Worm (Caenorhabditis elegans) whole organism, early embryonic: ENCODE data around the gene C13A2.1.
"Not testable (repeated sequence)": the region's sequence is repeated elsewhere in the genome, so short reads cannot be mapped to it uniquely, and the experiment has no call there.

Experiments
- B0310.2 ChIP-seq: sonication (generic microtip); optimal IDR thresholded peaks from 2 replicates; lab custom pipeline; 2016; ENCODE audit warnings: mild to moderate bottlenecking, missing genetic modification characterization, missing compliant biosample characterization
- F13C5.2 ChIP-seq: sonication (generic microtip); optimal IDR thresholded peaks from 2 replicates; lab custom pipeline; 2017; ENCODE audit warnings: mild to moderate bottlenecking, missing genetic modification characterization, inconsistent platforms, missing compliant biosample characterization
- aly-1 ChIP-seq: sonication (generic microtip); optimal IDR thresholded peaks from 2 replicates; lab custom pipeline; 2016; ENCODE audit warnings: missing genetic modification characterization, missing compliant biosample characterization
- ama-1 ChIP-seq: fragments of 150-350 bp; optimal IDR thresholded peaks from 2 replicates; lab custom pipeline; 2014
- ceh-13 ChIP-seq: fragments of 200-800 bp; sonication (Bioruptor generic); optimal IDR thresholded peaks from 2 replicates; lab custom pipeline; 2018; ENCODE audit warnings: mild to moderate bottlenecking, missing genetic modification characterization, missing compliant biosample characterization
- ceh-36 ChIP-seq: sonication (generic microtip); optimal IDR thresholded peaks from 2 replicates; lab custom pipeline; 2016; ENCODE audit warnings: missing genetic modification characterization, inconsistent platforms, missing compliant biosample characterization
- ets-7 ChIP-seq: sonication (generic microtip); optimal IDR thresholded peaks from 2 replicates; lab custom pipeline; 2016; ENCODE audit warnings: missing genotype, missing genetic modification characterization, missing compliant biosample characterization
- flt-1 ChIP-seq: fragments of 200-800 bp; sonication (Bioruptor generic); IDR thresholded peaks from 2 replicates; pipeline ENCODE4 v1.3.6; 2022; ENCODE audit warnings: missing genetic modification characterization, missing compliant biosample characterization
- hmbx-1 ChIP-seq: sonication (generic microtip); optimal IDR thresholded peaks from 2 replicates; lab custom pipeline; 2016; ENCODE audit warnings: mild to moderate bottlenecking, missing genetic modification characterization, missing compliant biosample characterization
- hmg-4 ChIP-seq: fragments of 200-800 bp; sonication (Bioruptor generic); optimal IDR thresholded peaks from 2 replicates; lab custom pipeline; 2018; ENCODE audit warnings: mild to moderate bottlenecking, missing genetic modification characterization, missing compliant biosample characterization
- hnd-1 ChIP-seq: sonication (generic microtip); optimal IDR thresholded peaks from 2 replicates; lab custom pipeline; 2016; ENCODE audit warnings: missing genetic modification characterization, missing compliant biosample characterization
- pes-1 ChIP-seq: fragments of 200-800 bp; sonication (Bioruptor generic); IDR thresholded peaks from 2 replicates; pipeline ENCODE4 v1.3.6; 2022; ENCODE audit warnings: missing genetic modification reagents, missing genetic modification characterization, missing compliant biosample characterization
- scrt-1 ChIP-seq: fragments of 200-800 bp; sonication (Bioruptor generic); IDR thresholded peaks from 2 replicates; pipeline ENCODE4 v1.3.6; 2022; ENCODE audit warnings: missing genetic modification characterization, missing compliant biosample characterization
- sea-1 ChIP-seq: fragments of 200-800 bp; sonication (Bioruptor generic); conservative IDR thresholded peaks from 2 replicates; pipeline ENCODE4 v1.3.6; 2022; ENCODE audit warnings: missing genetic modification characterization, missing compliant biosample characterization
- tbx-11 ChIP-seq: fragments of 200-800 bp; sonication (Bioruptor generic); IDR thresholded peaks from 2 replicates; pipeline ENCODE4 v1.3.6; 2022; ENCODE audit warnings: missing genetic modification characterization, missing compliant biosample characterization
- tbx-37 ChIP-seq: fragments of 200-800 bp; sonication (Bioruptor generic); conservative IDR thresholded peaks from 2 replicates; pipeline ENCODE4 v1.3.6; 2022; ENCODE audit warnings: missing genetic modification reagents, missing genetic modification characterization, missing compliant biosample characterization
- tra-4 ChIP-seq: sonication (generic microtip); optimal IDR thresholded peaks from 2 replicates; lab custom pipeline; 2017; ENCODE audit warnings: missing genetic modification characterization, missing compliant biosample characterization

The C13A2.1 gene

DNA sequence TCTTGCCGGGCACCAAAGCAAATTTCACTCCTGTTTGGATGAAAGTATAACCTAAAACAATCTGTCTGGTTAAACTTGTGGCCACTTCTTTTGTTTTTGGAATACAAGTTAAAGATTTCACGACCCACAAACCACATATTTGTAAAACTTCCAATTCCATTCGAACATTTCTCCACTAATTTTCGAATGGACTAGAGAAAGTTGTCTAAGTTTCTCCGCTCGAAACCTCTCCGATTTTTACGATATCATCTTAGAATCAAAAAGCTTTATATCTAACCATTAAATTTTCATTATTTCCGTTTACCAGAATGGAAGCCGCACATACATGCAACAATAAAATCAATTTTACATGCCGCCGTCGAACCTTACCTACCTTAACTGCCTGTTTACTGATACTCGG is 9.7 kb downstream of the C13A2.1 start, which contains the start of gene F07G11.3:
F07G11.3 (plus strand) TSS at position 301 of the 400 bp plus-strand sequence.
- TF ChIP-seq tbx-11, result no peak
- no peak for TF ChIP-seq hmg-4 (GFP tag; lab: Kevin White, UChicago)
- no peak for TF ChIP-seq ceh-13 (GFP tag; lab: Kevin White, UChicago)
- TF ChIP-seq hmbx-1 (tag; lab: Kevin White, UChicago), result no peak
- TF ChIP-seq sea-1, result no peak
- no peak for TF ChIP-seq ama-1 (lab: Kevin White, UChicago)
- no peak for TF ChIP-seq F13C5.2 (tag; lab: Kevin White, UChicago)
- no peak for TF ChIP-seq ceh-36 (tag; lab: Kevin White, UChicago)
- no peak for TF ChIP-seq B0310.2 (tag; lab: Kevin White, UChicago)
- TF ChIP-seq flt-1, result no peak
- TF ChIP-seq scrt-1 (GFP tag; lab: Robert Waterston, UW), result no peak
- no peak for TF ChIP-seq aly-1 (tag; lab: Kevin White, UChicago)
- TF ChIP-seq tra-4 (tag; lab: Kevin White, UChicago), result no peak
- TF ChIP-seq tbx-37, result no peak
- no peak for TF ChIP-seq ets-7 (tag; lab: Kevin White, UChicago)
- no peak for TF ChIP-seq hnd-1 (tag; lab: Kevin White, UChicago)
- no peak for TF ChIP-seq pes-1 (GFP tag; lab: Robert Waterston, UW)

DNA sequence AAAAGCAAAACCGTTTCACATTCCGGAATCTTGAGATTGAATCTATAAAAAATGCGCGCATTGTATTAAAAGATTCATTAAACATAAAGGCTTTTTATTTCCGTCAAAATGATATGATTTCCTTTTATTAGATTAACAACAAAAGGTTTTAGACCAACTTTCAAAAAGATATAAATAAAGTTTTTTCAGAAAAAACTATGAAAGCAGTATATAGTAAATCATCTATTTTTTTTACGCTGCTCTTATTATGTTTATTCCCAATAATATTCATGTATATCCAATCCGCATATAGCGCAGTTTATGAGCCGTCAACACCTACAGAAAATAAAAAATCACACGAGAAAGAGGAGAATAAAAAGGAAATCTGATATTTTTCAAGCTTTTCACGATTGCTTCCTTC is 15.7 kb downstream of the C13A2.1 start, which contains the start of gene F07G11.2:
F07G11.2 (plus strand) TSS at position 301 of the 400 bp plus-strand sequence.
- TF ChIP-seq ceh-13 (GFP tag; lab: Kevin White, UChicago); F13C5.2 (tag; lab: Kevin White, UChicago); flt-1: not testable (repeated sequence)

DNA sequence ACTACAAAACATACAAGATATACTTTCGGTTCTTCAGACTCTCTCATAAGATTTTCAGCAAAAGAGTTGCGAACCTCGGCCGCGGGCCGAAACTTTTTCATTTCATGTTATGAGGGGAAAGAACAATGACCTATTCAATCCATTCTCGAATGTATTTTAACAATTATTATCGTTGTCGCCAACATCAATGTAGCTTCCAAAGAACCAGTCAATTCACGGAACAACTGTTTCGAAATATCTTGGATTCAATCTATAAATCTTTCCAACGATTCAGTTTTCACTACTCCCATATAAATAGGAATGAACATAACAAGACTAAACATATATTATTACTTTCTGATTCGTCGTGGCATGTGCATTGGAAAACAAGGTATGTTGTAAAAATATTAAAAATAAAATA is 18.3 kb downstream of the C13A2.1 start, which contains the start of gene F07G11.1:
F07G11.1 (plus strand) TSS at position 301 of the 400 bp plus-strand sequence.
- TF ChIP-seq hnd-1 (tag; lab: Kevin White, UChicago) (no peak), aly-1 (tag; lab: Kevin White, UChicago) (no peak), B0310.2 (tag; lab: Kevin White, UChicago) (no peak), ceh-13 (GFP tag; lab: Kevin White, UChicago) (no peak), ceh-36 (tag; lab: Kevin White, UChicago) (no peak), tra-4 (tag; lab: Kevin White, UChicago) (no peak), ets-7 (tag; lab: Kevin White, UChicago) (no peak), pes-1 (GFP tag; lab: Robert Waterston, UW) (no peak), sea-1 (no peak), ama-1 (lab: Kevin White, UChicago) (no peak), F13C5.2 (tag; lab: Kevin White, UChicago) (no peak), scrt-1 (GFP tag; lab: Robert Waterston, UW) (no peak), flt-1 (no peak), tbx-11 (no peak), tbx-37 (no peak), hmg-4 (GFP tag; lab: Kevin White, UChicago) (no peak)

DNA sequence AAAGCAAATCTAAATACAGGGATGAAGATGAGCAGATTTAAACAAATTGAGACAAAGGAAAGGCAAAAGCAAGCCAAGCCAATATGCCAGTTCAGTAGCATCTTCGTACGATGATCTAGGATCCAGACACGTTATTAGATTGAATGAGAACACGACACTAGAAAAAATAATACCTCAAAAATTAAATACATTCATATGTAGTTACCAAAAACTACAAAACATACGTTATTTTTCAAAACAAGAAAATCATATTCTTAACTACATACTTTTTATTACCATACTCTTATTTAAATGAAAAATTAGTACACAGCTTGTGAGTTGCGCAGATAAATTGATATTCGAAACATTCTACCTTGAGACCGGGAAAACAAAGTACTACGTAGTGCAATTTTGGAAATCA is 24.4 kb downstream of the C13A2.1 start, which contains the start of gene srx-6:
srx-6 (minus strand) TSS at position 101 of the 400 bp plus-strand sequence.
- TF ChIP-seq ceh-36 (tag; lab: Kevin White, UChicago) (no peak), ceh-13 (GFP tag; lab: Kevin White, UChicago) (no peak), hmbx-1 (tag; lab: Kevin White, UChicago) (no peak), hnd-1 (tag; lab: Kevin White, UChicago) (no peak), tbx-37 (no peak), flt-1 (no peak), ama-1 (lab: Kevin White, UChicago) (no peak), B0310.2 (tag; lab: Kevin White, UChicago) (no peak), tra-4 (tag; lab: Kevin White, UChicago) (no peak), sea-1 (no peak), aly-1 (tag; lab: Kevin White, UChicago) (no peak)

DNA sequence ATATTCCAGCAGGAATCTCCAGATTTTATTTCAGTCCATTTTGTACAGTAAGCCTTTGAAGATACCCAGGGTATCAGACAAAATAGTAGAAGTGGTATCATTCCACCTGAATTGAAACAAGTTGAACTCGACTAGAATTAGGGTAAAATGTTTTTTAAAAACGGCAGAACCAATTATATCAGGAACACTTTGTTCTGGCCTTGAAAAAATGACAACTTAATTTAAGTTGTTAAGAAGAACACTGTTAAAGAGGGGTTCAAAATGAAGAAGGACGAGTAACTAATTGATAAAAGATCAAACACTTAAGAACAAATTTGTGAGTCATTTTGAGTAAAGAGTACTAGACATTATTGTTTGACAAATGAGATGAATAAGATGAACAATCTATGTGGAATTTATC is 32.1 kb downstream of the C13A2.1 start, which contains the start of gene lmd-4:
lmd-4 (minus strand) TSS at position 101 of the 400 bp plus-strand sequence.
- TF ChIP-seq tbx-11, result no peak
- no peak for TF ChIP-seq scrt-1 (GFP tag; lab: Robert Waterston, UW)
- TF ChIP-seq B0310.2 (tag; lab: Kevin White, UChicago), result no peak
- no peak for TF ChIP-seq pes-1 (GFP tag; lab: Robert Waterston, UW)
- no peak for TF ChIP-seq flt-1
- no peak for TF ChIP-seq tbx-37
- no peak for TF ChIP-seq hmbx-1 (tag; lab: Kevin White, UChicago)
- TF ChIP-seq ama-1 (lab: Kevin White, UChicago), result no peak
- TF ChIP-seq sea-1, result no peak
- no peak for TF ChIP-seq ceh-13 (GFP tag; lab: Kevin White, UChicago)
- TF ChIP-seq hnd-1 (tag; lab: Kevin White, UChicago), result no peak
- TF ChIP-seq ceh-36 (tag; lab: Kevin White, UChicago), result no peak
- no peak for TF ChIP-seq aly-1 (tag; lab: Kevin White, UChicago)
- TF ChIP-seq ets-7 (tag; lab: Kevin White, UChicago), result no peak
- no peak for TF ChIP-seq tra-4 (tag; lab: Kevin White, UChicago)
- TF ChIP-seq hmg-4 (GFP tag; lab: Kevin White, UChicago), result no peak
- TF ChIP-seq F13C5.2 (tag; lab: Kevin White, UChicago), result no peak

DNA sequence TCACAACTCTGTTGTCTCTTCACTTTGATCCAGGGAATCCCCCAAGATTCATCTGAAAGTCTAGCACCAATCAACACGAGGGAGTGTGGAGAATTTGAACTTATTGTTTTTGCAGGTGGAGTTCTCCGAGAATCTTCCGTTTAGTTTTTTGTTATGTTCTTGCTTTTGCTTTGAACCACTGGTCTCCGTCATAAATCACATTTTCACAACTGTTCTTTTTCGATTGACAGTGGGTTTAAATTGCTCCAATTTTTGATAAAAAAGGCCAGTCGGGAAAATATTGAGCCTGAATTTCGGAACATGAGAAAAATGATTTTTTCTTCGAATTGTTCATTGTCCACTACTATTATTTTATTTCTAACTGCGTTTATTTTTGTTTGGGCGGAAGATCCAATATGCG is 33.1 kb downstream of the C13A2.1 start, which contains the start of gene F10G2.10:
F10G2.10 (plus strand) TSS at position 301 of the 400 bp plus-strand sequence.
- no peak for TF ChIP-seq tbx-37
- no peak for TF ChIP-seq tbx-11
- TF ChIP-seq aly-1 (tag; lab: Kevin White, UChicago), result no peak
- TF ChIP-seq ceh-36 (tag; lab: Kevin White, UChicago), result no peak
- no peak for TF ChIP-seq scrt-1 (GFP tag; lab: Robert Waterston, UW)
- no peak for TF ChIP-seq hnd-1 (tag; lab: Kevin White, UChicago)
- TF ChIP-seq sea-1, result no peak
- no peak for TF ChIP-seq flt-1
- TF ChIP-seq F13C5.2 (tag; lab: Kevin White, UChicago), result no peak
- TF ChIP-seq B0310.2 (tag; lab: Kevin White, UChicago), result no peak
- TF ChIP-seq hmg-4 (GFP tag; lab: Kevin White, UChicago), result no peak
- no peak for TF ChIP-seq pes-1 (GFP tag; lab: Robert Waterston, UW)
- no peak for TF ChIP-seq ets-7 (tag; lab: Kevin White, UChicago)
- TF ChIP-seq ceh-13 (GFP tag; lab: Kevin White, UChicago), result no peak
- TF ChIP-seq tra-4 (tag; lab: Kevin White, UChicago), result no peak
- TF ChIP-seq ama-1 (lab: Kevin White, UChicago), result no peak
- TF ChIP-seq hmbx-1 (tag; lab: Kevin White, UChicago), result no peak
